Worm (Caenorhabditis elegans) whole organism, late embryonic: ENCODE measurements around the gene prp-8.

ENCODE experiments used
- ama-1 ChIP-seq: fragments of 150-350 bp; optimal IDR thresholded peaks from 2 replicates; lab custom pipeline; 2014
- elt-4 ChIP-seq: sonication (generic microtip); optimal IDR thresholded peaks from 2 replicates; lab custom pipeline; 2016; ENCODE audit warnings: missing genetic modification characterization, missing compliant biosample characterization
- fax-1 ChIP-seq: sonication (generic microtip); optimal IDR thresholded peaks from 2 replicates; lab custom pipeline; 2016; ENCODE audit warnings: missing genotype, missing genetic modification characterization, missing compliant biosample characterization
- gmeb-2 ChIP-seq: sonication (generic microtip); optimal IDR thresholded peaks from 2 replicates; lab custom pipeline; 2016; ENCODE audit warnings: missing genetic modification characterization, inconsistent platforms, missing compliant biosample characterization
- pag-3 ChIP-seq: sonication (generic microtip); optimal IDR thresholded peaks from 2 replicates; lab custom pipeline; 2016; ENCODE audit warnings: missing compliant biosample characterization, missing genetic modification characterization, borderline replicate concordance
- pha-4 ChIP-seq: fragments of 150-350 bp; optimal IDR thresholded peaks from 2 replicates; lab custom pipeline; 2018; ENCODE audit warnings: missing biosample characterization, missing genetic modification reagents, missing genetic modification characterization

DNA sequence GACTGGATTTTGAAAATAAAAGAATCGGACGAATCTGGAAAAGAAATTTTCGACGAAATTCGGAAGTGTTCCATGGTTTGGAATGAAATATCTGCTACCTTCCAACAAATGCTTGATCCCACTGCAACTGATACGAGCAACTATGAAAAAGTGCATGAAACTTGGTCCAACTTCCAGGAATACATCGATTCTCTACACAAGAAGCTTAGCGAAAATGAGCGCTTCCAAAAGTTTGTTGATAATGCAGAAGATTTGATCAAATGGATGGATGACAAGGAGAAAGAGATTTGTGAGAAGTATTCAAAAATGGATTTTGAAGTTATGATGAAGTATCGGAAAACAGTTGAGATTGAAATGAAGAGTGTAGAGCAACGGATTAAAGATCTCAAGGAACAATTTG is 18.4 kb downstream of the prp-8 start:
- TF ChIP-seq ama-1 (lab: Kevin White, UChicago) (no peak), pha-4 (no peak), fax-1 (tag; lab: Kevin White, UChicago) (no peak), pag-3 (tag; lab: Kevin White, UChicago) (no peak), elt-4 (tag; lab: Kevin White, UChicago) (no peak), gmeb-2 (no peak)
